Worm (Caenorhabditis elegans): Measurements from ENCODE around the gene svh-11.

ce11 chrV:2254553-2255124 lies 47.7 kb downstream of the svh-11 start, which contains the start of gene str-253:
- no peak for TF ChIP-seq ref-1 (GFP tag; conservative IDR thresholded peaks at IDR 0.05)
- no peak for TF ChIP-seq T22C8.4 (GFP tag; IDR thresholded peaks at IDR 0.05)
- no peak for TF ChIP-seq med-1 (GFP tag; optimal IDR thresholded peaks at IDR 0.05; ENCODE audit: insufficient read depth)
- no peak for TF ChIP-seq klf-2 (GFP tag; conservative IDR thresholded peaks at IDR 0.05)

All from whole organism, midembryonic.